Worm (Caenorhabditis elegans) whole organism, late embryonic: ENCODE data around the gene elpc-4.

Source experiments
- K02D7.2 ChIP-seq: sonication (generic microtip); optimal IDR thresholded peaks from 2 replicates; lab custom pipeline; 2017; ENCODE audit warnings: mild to moderate bottlenecking, missing genetic modification characterization, missing compliant biosample characterization
- ama-1 ChIP-seq: fragments of 150-350 bp; optimal IDR thresholded peaks from 2 replicates; lab custom pipeline; 2014
- ceh-2 ChIP-seq: sonication (generic microtip); optimal IDR thresholded peaks from 2 replicates; lab custom pipeline; 2016; ENCODE audit warnings: missing genotype, missing genetic modification characterization, missing compliant biosample characterization
- ceh-22 ChIP-seq: sonication (generic microtip); optimal IDR thresholded peaks from 2 replicates; lab custom pipeline; 2017; ENCODE audit warnings: missing biosample characterization, missing genetic modification characterization
- hlh-6 ChIP-seq: sonication (generic microtip); optimal IDR thresholded peaks from 2 replicates; lab custom pipeline; 2016; ENCODE audit warnings: missing genotype, missing genetic modification characterization, missing compliant biosample characterization
- nhr-11 ChIP-seq: fragments of 150-350 bp; optimal IDR thresholded peaks from 2 replicates; lab custom pipeline; 2014; ENCODE audit warnings: missing biosample characterization, missing genetic modification characterization
- pha-2 ChIP-seq: sonication (generic microtip); optimal IDR thresholded peaks from 2 replicates; lab custom pipeline; 2017; ENCODE audit warnings: mild to moderate bottlenecking, missing genetic modification characterization, missing compliant biosample characterization
- pha-4 ChIP-seq: fragments of 150-350 bp; optimal IDR thresholded peaks from 2 replicates; lab custom pipeline; 2018; ENCODE audit warnings: missing biosample characterization, missing genetic modification reagents, missing genetic modification characterization
- pqm-1 ChIP-seq: sonication (generic microtip); optimal IDR thresholded peaks from 2 replicates; lab custom pipeline; 2016; ENCODE audit warnings: missing genetic modification characterization, missing compliant biosample characterization
- sox-2 ChIP-seq: fragments of 200-800 bp; sonication (Bioruptor generic); IDR thresholded peaks from 2 replicates; pipeline ENCODE4 v1.3.6; 2022; ENCODE audit warnings: missing genetic modification reagents, missing genetic modification characterization, missing compliant biosample characterization

DNA sequence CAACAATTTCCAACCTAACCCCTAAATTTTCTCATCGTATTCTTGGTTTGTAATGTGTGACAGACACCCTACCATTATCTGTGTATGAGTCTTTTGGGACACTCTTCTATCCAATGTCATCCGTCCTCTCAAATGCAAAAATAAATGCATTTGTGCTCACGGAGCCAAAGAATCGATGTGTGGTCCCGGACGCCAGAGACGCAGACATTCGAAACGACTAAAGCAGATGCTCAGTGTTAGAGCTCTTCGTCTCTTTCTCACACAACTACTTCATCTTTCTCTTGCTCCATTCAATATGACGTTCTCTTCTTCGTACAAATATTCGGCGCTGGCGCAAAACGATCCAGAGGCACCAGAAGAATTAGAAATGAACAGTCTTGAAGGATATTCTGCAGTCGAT, 37.2 kb upstream of the elpc-4 start, which contains the start of gene unc-24:
- TF ChIP-seq pha-2 (no peak), hlh-6 (no peak), ceh-22 (tag; lab: Kevin White, UChicago) (no peak), ceh-2 (tag; lab: Kevin White, UChicago) (no peak), ama-1 (lab: Kevin White, UChicago) (no peak), nhr-11 (tag; lab: Kevin White, UChicago) (no peak), sox-2 (GFP tag; lab: Robert Waterston, UW) (no peak), pha-4 (tag; lab: Kevin White, UChicago) (no peak), K02D7.2 (tag; lab: Kevin White, UChicago) (no peak), pqm-1 (tag; lab: Kevin White, UChicago) (no peak)
